Fruit fly (Drosophila melanogaster) whole organism, embryonic: ENCODE data around the gene hang.

Experiments used
- Atf-2 ChIP-seq: fragments of 200-800 bp; sonication (Bioruptor generic); optimal IDR thresholded peaks from 2 replicates; lab custom pipeline; 2016; ENCODE audit warnings: missing biosample characterization, missing genetic modification characterization
- B-H1 ChIP-seq: fragments of 200-800 bp; sonication (Bioruptor generic); IDR thresholded peaks from 3 replicates; pipeline ENCODE4 v1.3.6; 2022; ENCODE audit warnings: missing biosample characterization, missing genetic modification characterization
- Blimp-1 ChIP-seq: fragments of 200-800 bp; sonication (Bioruptor generic); optimal IDR thresholded peaks from 3 replicates; lab custom pipeline; 2018; ENCODE audit warnings: missing biosample characterization, missing genetic modification characterization, mild to moderate bottlenecking, moderate library complexity, missing genetic modification reagents
- CG10979 ChIP-seq: fragments of 200-800 bp; sonication (Bioruptor generic); optimal IDR thresholded peaks from 2 replicates; lab custom pipeline; 2018; ENCODE audit warnings: missing biosample characterization, mild to moderate bottlenecking, missing genetic modification characterization, moderate library complexity
- CG11696 ChIP-seq: fragments of 200-800 bp; sonication (Bioruptor generic); IDR thresholded peaks from 2 replicates; pipeline ENCODE4 v1.3.6; 2022; ENCODE audit warnings: missing biosample characterization, missing genetic modification characterization
- CG12071 ChIP-seq: fragments of 200-800 bp; sonication (Bioruptor generic); optimal IDR thresholded peaks from 3 replicates; lab custom pipeline; 2018; ENCODE audit warnings: missing biosample characterization, mild to moderate bottlenecking, missing genetic modification characterization
- CG12769 ChIP-seq: fragments of 200-800 bp; sonication (Bioruptor generic); optimal IDR thresholded peaks from 2 replicates; lab custom pipeline; 2019; ENCODE audit warnings: missing biosample characterization, mild to moderate bottlenecking, missing genetic modification characterization, moderate library complexity
- CG13894 ChIP-seq: fragments of 200-800 bp; sonication (Bioruptor generic); optimal IDR thresholded peaks from 3 replicates; lab custom pipeline; 2018; ENCODE audit warnings: missing biosample characterization, mild to moderate bottlenecking, missing genetic modification characterization, moderate library complexity
- CG14710 ChIP-seq: fragments of 200-800 bp; sonication (Bioruptor generic); optimal IDR thresholded peaks from 3 replicates; lab custom pipeline; 2019; ENCODE audit warnings: missing biosample characterization, mild to moderate bottlenecking, missing genetic modification characterization, moderate library complexity
- CG15601 ChIP-seq: fragments of 200-800 bp; sonication (Bioruptor generic); optimal IDR thresholded peaks from 3 replicates; lab custom pipeline; 2019; ENCODE audit warnings: missing biosample characterization, mild to moderate bottlenecking, missing genetic modification characterization, moderate library complexity
- CG1603 ChIP-seq: fragments of 200-800 bp; sonication (Bioruptor generic); optimal IDR thresholded peaks from 2 replicates; lab custom pipeline; 2019; ENCODE audit warnings: missing biosample characterization, mild to moderate bottlenecking, missing genetic modification characterization, moderate library complexity
- CG17361 ChIP-seq: fragments of 200-800 bp; sonication (Bioruptor generic); IDR thresholded peaks from 3 replicates; pipeline ENCODE4 v1.3.6; 2022; ENCODE audit warnings: missing biosample characterization, missing genetic modification characterization
- CG17385 ChIP-seq: fragments of 200-800 bp; sonication (Bioruptor generic); optimal IDR thresholded peaks from 3 replicates; lab custom pipeline; 2018; ENCODE audit warnings: missing biosample characterization, mild to moderate bottlenecking, missing genetic modification characterization
- CG17829 ChIP-seq: fragments of 200-800 bp; optimal IDR thresholded peaks from 2 replicates; lab custom pipeline; 2019; ENCODE audit warnings: missing biosample characterization, mild to moderate bottlenecking, missing genetic modification characterization, moderate library complexity
- CG1832 ChIP-seq: fragments of 200-800 bp; sonication (Bioruptor generic); optimal IDR thresholded peaks from 2 replicates; lab custom pipeline; 2017; ENCODE audit warnings: missing biosample characterization, mild to moderate bottlenecking, missing genetic modification characterization, inconsistent platforms
- CG2712 ChIP-seq: fragments of 200-800 bp; optimal IDR thresholded peaks from 3 replicates; lab custom pipeline; 2019; ENCODE audit warnings: missing biosample characterization, mild to moderate bottlenecking, missing genetic modification characterization, moderate library complexity
- CG34422 ChIP-seq: fragments of 200-800 bp; sonication (Bioruptor generic); IDR thresholded peaks from 3 replicates; pipeline ENCODE4 v1.3.6; 2022; ENCODE audit warnings: missing biosample characterization, missing genetic modification characterization
- CG6791 ChIP-seq: fragments of 200-800 bp; sonication (Bioruptor generic); IDR thresholded peaks from 3 replicates; pipeline ENCODE4 v1.3.6; 2022; ENCODE audit warnings: missing biosample characterization, missing genetic modification characterization; ENCODE audit not compliant: partially characterized antibody
- CG6854 ChIP-seq: fragments of 200-800 bp; sonication (Bioruptor generic); optimal IDR thresholded peaks from 3 replicates; lab custom pipeline; 2017; ENCODE audit warnings: missing biosample characterization, mild to moderate bottlenecking, missing genetic modification characterization
- CG8290 ChIP-seq, 3 experiments: fragments of 200-800 bp; sonication (Bioruptor generic); optimal IDR thresholded peaks; 2 replicates each; lab custom pipeline; 2016 to 2019; ENCODE audit warnings: missing biosample characterization in 3 of 3, missing genetic modification characterization in 3 of 3, mild to moderate bottlenecking in 2 of 3, moderate library complexity in 1 of 3
- CG8765 ChIP-seq: fragments of 200-800 bp; sonication (Bioruptor generic); IDR thresholded peaks from 2 replicates; pipeline ENCODE4 v1.3.6; 2022; ENCODE audit warnings: missing biosample characterization, missing genetic modification characterization
- E2f1 ChIP-seq: fragments of 200-800 bp; sonication (Bioruptor generic); IDR thresholded peaks from 2 replicates; pipeline ENCODE4 v1.3.6; 2022; ENCODE audit warnings: missing biosample characterization, missing genetic modification characterization
- Ets97D ChIP-seq: fragments of 200-800 bp; sonication (Bioruptor generic); optimal IDR thresholded peaks from 3 replicates; lab custom pipeline; 2016; ENCODE audit warnings: missing biosample characterization, missing genetic modification characterization
- Gsc ChIP-seq: fragments of 200-800 bp; sonication (Bioruptor generic); IDR thresholded peaks from 2 replicates; pipeline ENCODE4 v1.3.6; 2022; ENCODE audit warnings: missing biosample characterization, missing genetic modification characterization
- Hand ChIP-seq: fragments of 200-800 bp; sonication (Bioruptor generic); optimal IDR thresholded peaks from 2 replicates; lab custom pipeline; 2017; ENCODE audit warnings: mild to moderate bottlenecking, missing biosample characterization, missing genetic modification reagents, missing genetic modification characterization
- Ravus ChIP-seq: fragments of 200-800 bp; sonication (Bioruptor generic); IDR thresholded peaks from 2 replicates; pipeline ENCODE4 v1.3.6; 2022; ENCODE audit warnings: missing biosample characterization, missing genetic modification characterization
- Rx ChIP-seq: fragments of 200-800 bp; sonication (Bioruptor generic); IDR thresholded peaks from 2 replicates; pipeline ENCODE4 v1.3.6; 2022; ENCODE audit warnings: missing biosample characterization, missing genetic modification characterization
- Trl ChIP-seq, 3 experiments: fragments of >200 bp in 2 of 3; fragments of 200-800 bp in 1 of 3; sonication (Bioruptor generic) in 1 of 3; optimal IDR thresholded peaks; 2 replicates in 1 of 3; 3 replicates in 2 of 3; lab custom pipeline; 2016 to 2017; ENCODE audit warnings: missing biosample characterization in 1 of 3, missing genetic modification characterization in 1 of 3
- ato ChIP-seq: fragments of 200-800 bp; sonication (Bioruptor generic); IDR thresholded peaks from 2 replicates; pipeline ENCODE4 v1.3.6; 2022; ENCODE audit warnings: missing biosample characterization, missing genetic modification characterization; ENCODE audit not compliant: partially characterized antibody
- cg ChIP-seq: fragments of 200-800 bp; sonication (Bioruptor generic); optimal IDR thresholded peaks from 3 replicates; lab custom pipeline; 2019; ENCODE audit warnings: missing biosample characterization, mild to moderate bottlenecking, missing genetic modification characterization, moderate library complexity
- da ChIP-seq: fragments of 200-800 bp; sonication (Bioruptor generic); optimal IDR thresholded peaks from 2 replicates; lab custom pipeline; 2016; ENCODE audit warnings: missing biosample characterization, missing genetic modification characterization
- disco-r ChIP-seq: fragments of 200-800 bp; sonication (Bioruptor generic); optimal IDR thresholded peaks from 2 replicates; lab custom pipeline; 2016; ENCODE audit warnings: missing biosample characterization, missing genetic modification characterization
- gem ChIP-seq: fragments of 200-800 bp; sonication (Bioruptor generic); optimal IDR thresholded peaks from 2 replicates; lab custom pipeline; 2019; ENCODE audit warnings: missing biosample characterization, mild to moderate bottlenecking, missing genetic modification characterization, moderate library complexity
- kni ChIP-seq: fragments of 200-800 bp; sonication (Bioruptor generic); optimal IDR thresholded peaks from 3 replicates; lab custom pipeline; 2017; ENCODE audit warnings: mild to moderate bottlenecking, missing biosample characterization, missing genetic modification reagents, missing genetic modification characterization
- onecut ChIP-seq: fragments of 200-800 bp; sonication (Bioruptor generic); IDR thresholded peaks from 2 replicates; pipeline ENCODE4 v1.3.6; 2022; ENCODE audit warnings: missing biosample characterization, missing genetic modification characterization
- otp ChIP-seq: fragments of 200-800 bp; sonication (Bioruptor generic); IDR thresholded peaks from 3 replicates; pipeline ENCODE4, ENCODE4 v1.3.6; 2022; ENCODE audit warnings: missing biosample characterization, missing genetic modification characterization
- phol ChIP-seq: fragments of 200-800 bp; sonication (Bioruptor generic); optimal IDR thresholded peaks from 3 replicates; lab custom pipeline; 2018; ENCODE audit warnings: missing biosample characterization, mild to moderate bottlenecking, missing genetic modification characterization, moderate library complexity
- ro ChIP-seq: fragments of 200-800 bp; sonication (Bioruptor generic); IDR thresholded peaks from 2 replicates; pipeline ENCODE4 v1.3.6; 2022; ENCODE audit warnings: missing biosample characterization, missing genetic modification characterization
- sens ChIP-seq: fragments of 200-800 bp; sonication (Bioruptor generic); peaks from one replicate; lab custom pipeline; 2016; ENCODE audit warnings: missing biosample characterization, missing genetic modification characterization
- stwl ChIP-seq: fragments of 200-800 bp; sonication (Bioruptor generic); optimal IDR thresholded peaks from 3 replicates; lab custom pipeline; 2018; ENCODE audit warnings: missing biosample characterization, mild to moderate bottlenecking, missing genetic modification characterization, moderate library complexity
- tin ChIP-seq: fragments of 200-800 bp; sonication (Bioruptor generic); optimal IDR thresholded peaks from 3 replicates; lab custom pipeline; 2016; ENCODE audit warnings: missing biosample characterization, missing genetic modification characterization
- toy ChIP-seq: fragments of 200-800 bp; sonication (Bioruptor generic); IDR thresholded peaks from 2 replicates; pipeline ENCODE4 v1.3.6; 2022; ENCODE audit warnings: missing biosample characterization, missing genetic modification characterization
- vvl ChIP-seq: fragments of 200-800 bp; sonication (Bioruptor generic); IDR thresholded peaks from 2 replicates; pipeline ENCODE4 v1.3.6; 2022; ENCODE audit warnings: missing biosample characterization, missing genetic modification characterization
- wor ChIP-seq: fragments of 200-800 bp; sonication (Bioruptor generic); IDR thresholded peaks from 2 replicates; pipeline ENCODE4 v1.3.6; 2022; ENCODE audit warnings: missing biosample characterization, missing genetic modification characterization

Gene hang

DNA sequence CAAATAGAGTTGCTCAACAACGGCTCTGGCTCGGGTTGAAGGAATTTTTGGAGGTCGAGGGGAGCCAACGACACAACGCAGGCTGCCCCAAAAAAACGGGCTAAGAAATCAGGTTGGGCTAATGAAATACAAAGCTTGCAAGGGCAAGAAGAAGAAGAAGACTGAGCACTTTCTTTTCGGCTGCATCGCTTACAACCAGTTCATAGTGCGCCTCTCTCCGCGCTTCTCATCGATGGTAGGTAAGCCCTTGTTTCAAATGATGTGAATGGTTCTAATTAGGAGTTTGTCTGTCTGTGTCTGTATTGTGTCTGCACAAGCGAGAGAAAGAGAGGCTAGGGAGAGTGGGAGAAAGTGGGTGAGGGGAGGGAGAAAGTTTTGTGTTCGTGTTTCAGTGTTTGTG, 34.0 kb downstream of the hang start:
- TF ChIP-seq Ravus (GFP tag; lab: Robert Waterston, UW), result no peak
- TF ChIP-seq da (GFP tag; lab: Kevin White, UChicago), result no peak
- peak; percentile 6 for TF ChIP-seq CG12769 (tag; lab: Kevin White, UChicago)
- peak; percentile 81 for TF ChIP-seq kni (GFP tag; lab: Kevin White, UChicago)
- no peak for TF ChIP-seq CG11696 (GFP tag; lab: Robert Waterston, UW)
- no peak for TF ChIP-seq CG8765 (GFP tag; lab: Robert Waterston, UW)
- no peak for TF ChIP-seq gem
- TF ChIP-seq Trl (optimal IDR thresholded peaks at IDR 0.05; lab: Kevin White, UChicago), result peak in 1 of 2 experiments; percentile 13
- TF ChIP-seq Trl (GFP tag; optimal IDR thresholded peaks at IDR 0.05; lab: Kevin White, UChicago), result no peak
- peak; percentile 73 for TF ChIP-seq CG17385 (GFP tag; lab: Kevin White, UChicago)
- TF ChIP-seq CG6791 (GFP tag; lab: Robert Waterston, UW), result peak; percentile 72; the same call in 2 of the 3 replicates
- TF ChIP-seq CG13894, result peak; percentile 3
- TF ChIP-seq Rx (GFP tag; lab: Robert Waterston, UW), result no peak
- no peak for TF ChIP-seq disco-r (GFP tag; lab: Kevin White, UChicago)
- peak; percentile 100 for TF ChIP-seq CG17829 (tag; lab: Kevin White, UChicago)
- TF ChIP-seq B-H1, result no peak
- no peak for TF ChIP-seq onecut (GFP tag; lab: Robert Waterston, UW)
- TF ChIP-seq Gsc, result no peak
- no peak for TF ChIP-seq wor (GFP tag; lab: Robert Waterston, UW)
- peak; percentile 47 for TF ChIP-seq stwl (tag; lab: Kevin White, UChicago)
- TF ChIP-seq Ets97D, result no peak
- TF ChIP-seq CG14710, result peak; percentile 1
- TF ChIP-seq tin (GFP tag; lab: Kevin White, UChicago), result no peak
- peak; percentile 1 for TF ChIP-seq sens (GFP tag; lab: Kevin White, UChicago)
- 0 out of 2 replicates have a peak, but pooled peaks have one; percentile 52 for TF ChIP-seq ato
- no peak for TF ChIP-seq CG6854 (GFP tag; lab: Kevin White, UChicago)
- no peak for TF ChIP-seq otp (GFP tag; lab: Robert Waterston, UW)
- TF ChIP-seq E2f1 (GFP tag; lab: Robert Waterston, UW), result no peak
- TF ChIP-seq CG1603, result peak; percentile 42
- TF ChIP-seq CG12071 (GFP tag; lab: Kevin White, UChicago), result no peak
- TF ChIP-seq phol, result peak; percentile 13
- no peak for TF ChIP-seq CG34422 (GFP tag; lab: Robert Waterston, UW)
- peak; percentile 2 for TF ChIP-seq CG10979 (tag; lab: Kevin White, UChicago)
- TF ChIP-seq CG1832 (GFP tag; lab: Kevin White, UChicago), result no peak
- TF ChIP-seq CG17361, result no peak
- no peak for TF ChIP-seq ro (GFP tag; lab: Robert Waterston, UW)
- TF ChIP-seq Hand, result no peak
- no peak for TF ChIP-seq toy (GFP tag; lab: Robert Waterston, UW)
- no peak for TF ChIP-seq Atf-2
- peak; percentile 94 for TF ChIP-seq CG8290 (GFP tag; optimal IDR thresholded peaks at IDR 0.05; lab: Kevin White, UChicago)
- peak; percentile 41 to 56 for TF ChIP-seq CG8290 (tag; optimal IDR thresholded peaks at IDR 0.05; lab: Kevin White, UChicago)
- TF ChIP-seq Blimp-1 (GFP tag; lab: Kevin White, UChicago), result peak; percentile 91
- peak; percentile 4 for TF ChIP-seq CG15601 (tag; lab: Kevin White, UChicago)
- peak; percentile 32; the same call in 1 of the 2 replicates for TF ChIP-seq vvl (GFP tag; lab: Robert Waterston, UW)
- TF ChIP-seq cg (GFP tag; lab: Kevin White, UChicago), result peak; percentile 50
- peak; percentile 31 for TF ChIP-seq CG2712 (tag; lab: Kevin White, UChicago)
